Worm (Caenorhabditis elegans) whole organism, young adult: ENCODE measurements around the gene F49H6.15.
"Not testable (repeated sequence)": the region's sequence is repeated elsewhere in the genome, so short reads cannot be mapped to it uniquely, and the experiment has no call there.

Experiments used
- B0035.1 ChIP-seq: sonication (generic microtip); optimal IDR thresholded peaks from 2 replicates; lab custom pipeline; 2016; ENCODE audit warnings: missing genetic modification characterization, mild to moderate bottlenecking, missing compliant biosample characterization, missing genotype, missing genetic modification reagents
- B0261.1 ChIP-seq: sonication (generic microtip); optimal IDR thresholded peaks from 2 replicates; lab custom pipeline; 2016; ENCODE audit warnings: mild to moderate bottlenecking, missing genetic modification characterization, moderate library complexity, missing compliant biosample characterization
- C06A6.2 ChIP-seq: fragments of 200-800 bp; sonication (Bioruptor generic); conservative IDR thresholded peaks from 2 replicates; pipeline ENCODE4 v1.3.6; 2022; ENCODE audit warnings: missing genetic modification characterization, missing compliant biosample characterization
- F33H1.4 ChIP-seq: fragments of 200-800 bp; sonication (Bioruptor generic); IDR thresholded peaks from 2 replicates; pipeline ENCODE4 v1.3.6; 2022; ENCODE audit warnings: missing genetic modification reagents, missing genetic modification characterization, missing compliant biosample characterization
- F37B4.10 ChIP-seq: fragments of 200-800 bp; sonication (Bioruptor generic); IDR thresholded peaks from 2 replicates; pipeline ENCODE4 v1.3.6; 2022; ENCODE audit warnings: missing genetic modification characterization, missing compliant biosample characterization
- F49E8.2 ChIP-seq: sonication (generic microtip); optimal IDR thresholded peaks from 3 replicates; lab custom pipeline; 2017; ENCODE audit warnings: missing genetic modification characterization, mild to moderate bottlenecking, missing compliant biosample characterization, antibody characterized with exemption, moderate library complexity; ENCODE audit not compliant: insufficient read depth
- F55B11.4 ChIP-seq: sonication (generic microtip); optimal IDR thresholded peaks from 2 replicates; lab custom pipeline; 2016; ENCODE audit warnings: missing compliant biosample characterization, missing genetic modification characterization, borderline replicate concordance; ENCODE audit not compliant: insufficient read depth
- T26A5.8 ChIP-seq: sonication (generic microtip); optimal IDR thresholded peaks from 2 replicates; lab custom pipeline; 2016; ENCODE audit warnings: missing genetic modification characterization, missing compliant biosample characterization
- Y56A3A.18 ChIP-seq: fragments of 200-800 bp; sonication (Bioruptor generic); IDR thresholded peaks from 2 replicates; pipeline ENCODE4 v1.3.6; 2022; ENCODE audit warnings: missing genetic modification reagents, missing genetic modification characterization, missing compliant biosample characterization
- Y95B8A.8 ChIP-seq: fragments of 200-800 bp; sonication (Bioruptor generic); IDR thresholded peaks from 2 replicates; pipeline ENCODE4 v1.3.6; 2022; ENCODE audit warnings: missing genetic modification reagents, missing genetic modification characterization, missing compliant biosample characterization
- ama-1 ChIP-seq, 3 experiments: fragments of 150-350 bp in 1 of 3; sonication (generic microtip) in 2 of 3; optimal IDR thresholded peaks; 2 replicates each; lab custom pipeline; 2014 to 2018; ENCODE audit warnings: missing biosample characterization in 2 of 3, missing genetic modification characterization in 2 of 3, missing genetic modification reagents in 2 of 3
- atf-7 ChIP-seq: sonication (generic microtip); optimal IDR thresholded peaks from 2 replicates; lab custom pipeline; 2017; ENCODE audit warnings: mild to moderate bottlenecking, missing genetic modification characterization, missing compliant biosample characterization
- ceh-100 ChIP-seq: fragments of 200-800 bp; sonication (Bioruptor generic); IDR thresholded peaks from 2 replicates; pipeline ENCODE4 v1.3.6; 2022; ENCODE audit warnings: missing genetic modification reagents, missing genetic modification characterization, missing compliant biosample characterization
- ceh-91 ChIP-seq: fragments of 200-800 bp; sonication (Bioruptor generic); IDR thresholded peaks from 2 replicates; pipeline ENCODE4 v1.3.6; 2022; ENCODE audit warnings: missing genetic modification reagents, missing genetic modification characterization, missing compliant biosample characterization
- dox-1 ChIP-seq: fragments of 200-800 bp; sonication (Bioruptor generic); IDR thresholded peaks from 2 replicates; pipeline ENCODE4 v1.3.6; 2022; ENCODE audit warnings: missing genetic modification reagents, missing genetic modification characterization, missing compliant biosample characterization
- egrh-3 ChIP-seq: fragments of 200-800 bp; sonication (Bioruptor generic); IDR thresholded peaks from 2 replicates; pipeline ENCODE4 v1.3.6; 2022; ENCODE audit warnings: missing genetic modification reagents, missing genetic modification characterization, missing compliant biosample characterization
- gei-17 ChIP-seq: fragments of 200-800 bp; sonication (Bioruptor generic); optimal IDR thresholded peaks from 2 replicates; lab custom pipeline; 2018; ENCODE audit warnings: mild to moderate bottlenecking, missing genetic modification characterization, missing compliant biosample characterization
- hrde-1 ChIP-seq: sonication (generic microtip); optimal IDR thresholded peaks from 2 replicates; lab custom pipeline; 2016; ENCODE audit warnings: missing genetic modification characterization, mild to moderate bottlenecking, missing compliant biosample characterization, moderate library complexity, missing genotype, missing genetic modification reagents, borderline replicate concordance
- lag-1 ChIP-seq: fragments of 200-800 bp; sonication (Bioruptor generic); IDR thresholded peaks from 2 replicates; pipeline ENCODE4 v1.3.6; 2022; ENCODE audit warnings: missing genetic modification reagents, missing genetic modification characterization, missing compliant biosample characterization
- lin-26 ChIP-seq: fragments of 200-800 bp; sonication (Bioruptor generic); IDR thresholded peaks from 2 replicates; pipeline ENCODE4 v1.3.6; 2022; ENCODE audit warnings: missing genetic modification reagents, missing genetic modification characterization, missing compliant biosample characterization
- lin-54 ChIP-seq: fragments of 200-800 bp; sonication (Bioruptor generic); optimal IDR thresholded peaks from 2 replicates; lab custom pipeline; 2018; ENCODE audit warnings: mild to moderate bottlenecking, missing genetic modification characterization, missing compliant biosample characterization
- lsy-27 ChIP-seq: sonication (generic microtip); optimal IDR thresholded peaks from 2 replicates; lab custom pipeline; 2017; ENCODE audit warnings: missing genetic modification characterization, mild to moderate bottlenecking, missing compliant biosample characterization, antibody characterized with exemption, missing genotype, borderline replicate concordance; ENCODE audit not compliant: insufficient read depth
- mcd-1 ChIP-seq: fragments of 200-800 bp; sonication (Bioruptor generic); IDR thresholded peaks from 2 replicates; pipeline ENCODE4 v1.3.6; 2022; ENCODE audit warnings: missing genetic modification reagents, missing genetic modification characterization, missing compliant biosample characterization
- nfyb-1 ChIP-seq: fragments of 200-800 bp; sonication (Bioruptor generic); IDR thresholded peaks from 2 replicates; pipeline ENCODE4 v1.3.6; 2022; ENCODE audit warnings: missing genetic modification reagents, missing genetic modification characterization, missing compliant biosample characterization
- nhr-179 ChIP-seq: sonication (generic microtip); optimal IDR thresholded peaks from 2 replicates; lab custom pipeline; 2016; ENCODE audit warnings: mild to moderate bottlenecking, missing genetic modification characterization, missing compliant biosample characterization
- nhr-27 ChIP-seq: fragments of 200-800 bp; sonication (Bioruptor generic); optimal IDR thresholded peaks from 2 replicates; lab custom pipeline; 2018; ENCODE audit warnings: mild to moderate bottlenecking, missing genetic modification characterization, moderate library complexity, missing compliant biosample characterization
- nhr-80 ChIP-seq: sonication (generic microtip); optimal IDR thresholded peaks from 2 replicates; lab custom pipeline; 2016; ENCODE audit warnings: missing genetic modification characterization, missing compliant biosample characterization
- nhr-90 ChIP-seq: sonication (generic microtip); optimal IDR thresholded peaks from 2 replicates; lab custom pipeline; 2016; ENCODE audit warnings: missing genotype, mild to moderate bottlenecking, missing genetic modification characterization, missing compliant biosample characterization
- pbrm-1 ChIP-seq: fragments of 200-800 bp; sonication (Bioruptor generic); IDR thresholded peaks from 2 replicates; pipeline ENCODE4 v1.3.6; 2022; ENCODE audit warnings: missing genetic modification reagents, missing genetic modification characterization, missing compliant biosample characterization
- pha-4 ChIP-seq: fragments of 150-350 bp; sonication (generic microtip); optimal IDR thresholded peaks from 2 replicates; lab custom pipeline; 2014; ENCODE audit warnings: missing biosample characterization, missing genetic modification reagents, missing genetic modification characterization
- snpc-3.4 ChIP-seq: sonication (generic microtip); optimal IDR thresholded peaks from 2 replicates; lab custom pipeline; 2017; ENCODE audit warnings: missing genetic modification characterization, mild to moderate bottlenecking, missing compliant biosample characterization, antibody characterized with exemption, moderate library complexity, missing genotype, missing genetic modification reagents
- snpc-4 ChIP-seq, 5 experiments: fragments of 150-350 bp in 1 of 5; sonication (generic microtip) in 4 of 5; optimal IDR thresholded peaks; 2 replicates each; lab custom pipeline; 2014 to 2018; ENCODE audit warnings: missing genetic modification characterization in 5 of 5, missing biosample characterization in 3 of 5, antibody characterized with exemption in 2 of 5, mild to moderate bottlenecking in 2 of 5, missing compliant biosample characterization in 2 of 5, missing genotype in 2 of 5, moderate library complexity in 2 of 5, missing genetic modification reagents in 1 of 5
- zfh-2 ChIP-seq: fragments of 200-800 bp; sonication (Bioruptor generic); conservative IDR thresholded peaks from 2 replicates; pipeline ENCODE4 v1.3.6; 2022; ENCODE audit warnings: missing genetic modification reagents, missing genetic modification characterization, missing compliant biosample characterization
- zim-3 ChIP-seq: sonication (generic microtip); optimal IDR thresholded peaks from 2 replicates; lab custom pipeline; 2017; ENCODE audit warnings: mild to moderate bottlenecking, missing genetic modification characterization, moderate library complexity, missing compliant biosample characterization

F49H6.15 gene

ce11 chrV:17035850-17036249 lies 9.7 kb upstream of the F49H6.15 start, which contains the start of gene srz-94:
TSS of gene srz-94 (minus strand) at chrV:17035950.
- TF ChIP-seq C06A6.2 (no peak), ceh-91 (GFP tag; lab: Robert Waterston, UW) (no peak), Y56A3A.18 (GFP tag; lab: Robert Waterston, UW) (no peak), T26A5.8 (no peak), lsy-27 (tag; lab: Kevin White, UChicago) (no peak), lag-1 (no peak), zim-3 (tag; lab: Kevin White, UChicago) (no peak), B0035.1 (tag; lab: Kevin White, UChicago) (no peak), nhr-80 (tag; lab: Kevin White, UChicago) (no peak), lin-54 (no peak), gei-17 (GFP tag; lab: Kevin White, UChicago) (no peak)

ce11 chrV:17030430-17030829 lies 4.2 kb upstream of the F49H6.15 start:
- TF ChIP-seq F33H1.4 (no peak), snpc-3.4 (tag; lab: Kevin White, UChicago) (no peak), Y95B8A.8 (GFP tag; lab: Robert Waterston, UW) (no peak), ceh-91 (GFP tag; lab: Robert Waterston, UW) (no peak), nhr-27 (tag; lab: Kevin White, UChicago) (no peak), lag-1 (no peak), pha-4 (tag; lab: Kevin White, UChicago) (no peak), F37B4.10 (GFP tag; lab: Robert Waterston, UW) (no peak), ama-1 (optimal IDR thresholded peaks at IDR 0.05; lab: Kevin White, UChicago) (no peak), ama-1 (GFP tag; optimal IDR thresholded peaks at IDR 0.05; lab: Kevin White, UChicago) (no peak), B0261.1 (tag; lab: Kevin White, UChicago) (no peak)

- TF ChIP-seq nhr-179 (tag; lab: Kevin White, UChicago) (no peak), atf-7 (tag; lab: Kevin White, UChicago) (no peak), lin-26 (no peak), hrde-1 (tag; lab: Kevin White, UChicago) (no peak), F49E8.2 (tag; lab: Kevin White, UChicago) (no peak), nhr-90 (no peak), nhr-80 (tag; lab: Kevin White, UChicago) (peak; percentile 37), F55B11.4 (no peak), ceh-100 (no peak), snpc-4 (GFP tag; optimal IDR thresholded peaks at IDR 0.05; lab: Kevin White, UChicago) (no peak), snpc-4 (tag; optimal IDR thresholded peaks at IDR 0.05; lab: Kevin White, UChicago) (peak in 1 of 4 experiments; percentile 40), mcd-1 (GFP tag; lab: Robert Waterston, UW) (no peak), Y95B8A.8 (GFP tag; lab: Robert Waterston, UW) (no peak)
Measured at ce11 chrV:17022613-17023322, 3.4 kb downstream of the F49H6.15 start, which contains the start of the genes F49H6.8 and F49H6.5. TSS of gene F49H6.8 (minus strand) at chrV:17022663. TSS of gene F49H6.5 (plus strand) at chrV:17023241.

- TF ChIP-seq egrh-3 (GFP tag; lab: Robert Waterston, UW) (peak; percentile 74; the same call in 1 of the 2 replicates), pbrm-1 (GFP tag; lab: Robert Waterston, UW) (0 out of 2 replicates have a peak, but pooled peaks have one; percentile 20), lin-26 (0 out of 2 replicates have a peak, but pooled peaks have one; percentile 36), snpc-4 (tag; optimal IDR thresholded peaks at IDR 0.05; lab: Kevin White, UChicago) (peak in 1 of 4 experiments; percentile 59), zfh-2 (GFP tag; lab: Robert Waterston, UW) (peak; percentile 90), ceh-91 (GFP tag; lab: Robert Waterston, UW) (0 out of 2 replicates have a peak, but pooled peaks have one; percentile 15), nfyb-1 (0 out of 2 replicates have a peak, but pooled peaks have one; percentile 39), dox-1 (peak; percentile 39; the same call in 1 of the 2 replicates)
- not testable (repeated sequence) for TF ChIP-seq snpc-4 (GFP tag; optimal IDR thresholded peaks at IDR 0.05; lab: Kevin White, UChicago)
Measured at ce11 chrV:17022100-17022499, 4.1 kb downstream of the F49H6.15 start.
